Fruit fly (Drosophila melanogaster) whole organism, pupa: ENCODE measurements around the gene beta4GalNAcTB.

ENCODE experiments used
- CG10348 ChIP-seq: fragments of 200-800 bp; sonication (Bioruptor generic); IDR thresholded peaks from 2 replicates; pipeline ENCODE4 v1.3.6; 2022; ENCODE audit warnings: missing biosample characterization, missing genetic modification characterization
- CG12605 ChIP-seq: fragments of 200-800 bp; sonication (Bioruptor generic); IDR thresholded peaks from 2 replicates; pipeline ENCODE4 v1.3.6; 2022; ENCODE audit warnings: missing biosample characterization, missing genetic modification characterization
- CG13204 ChIP-seq: fragments of 200-800 bp; sonication (Bioruptor generic); optimal IDR thresholded peaks from 2 replicates; lab custom pipeline; 2018; ENCODE audit warnings: missing biosample characterization, mild to moderate bottlenecking, missing genetic modification characterization, moderate library complexity
- CG14655 ChIP-seq: fragments of 200-800 bp; sonication (Bioruptor generic); optimal IDR thresholded peaks from 3 replicates; lab custom pipeline; 2017; ENCODE audit warnings: mild to moderate bottlenecking, missing biosample characterization, missing genetic modification reagents, missing genetic modification characterization
- CG15710 ChIP-seq: fragments of 200-800 bp; sonication (Bioruptor generic); optimal IDR thresholded peaks from 2 replicates; lab custom pipeline; 2018; ENCODE audit warnings: missing biosample characterization, mild to moderate bottlenecking, missing genetic modification characterization, moderate library complexity
- CG17806 ChIP-seq: fragments of 200-800 bp; sonication (Bioruptor generic); optimal IDR thresholded peaks from 2 replicates; lab custom pipeline; 2018; ENCODE audit warnings: missing biosample characterization, mild to moderate bottlenecking, missing genetic modification characterization, moderate library complexity
- CG32121 ChIP-seq: fragments of 200-800 bp; sonication (Bioruptor generic); IDR thresholded peaks from 2 replicates; pipeline ENCODE4 v1.3.6; 2022; ENCODE audit warnings: missing biosample characterization, missing genetic modification characterization
- CG34367 ChIP-seq: fragments of 200-800 bp; sonication (Bioruptor generic); optimal IDR thresholded peaks from 2 replicates; lab custom pipeline; 2018; ENCODE audit warnings: missing biosample characterization, mild to moderate bottlenecking, missing genetic modification characterization
- CG4496 ChIP-seq: fragments of 200-800 bp; sonication (Bioruptor generic); IDR thresholded peaks from 3 replicates; pipeline ENCODE4 v1.3.6; 2022; ENCODE audit warnings: missing biosample characterization, missing genetic modification characterization
- CG8159 ChIP-seq: fragments of 200-800 bp; sonication (Bioruptor generic); optimal IDR thresholded peaks from 3 replicates; lab custom pipeline; 2018; ENCODE audit warnings: missing biosample characterization, mild to moderate bottlenecking, missing genetic modification characterization, moderate library complexity
- CG8301 ChIP-seq: fragments of 200-800 bp; sonication (Bioruptor generic); optimal IDR thresholded peaks from 2 replicates; lab custom pipeline; 2018; ENCODE audit warnings: missing biosample characterization, mild to moderate bottlenecking, missing genetic modification characterization
- CG9948 ChIP-seq: fragments of 200-800 bp; sonication (Bioruptor generic); optimal IDR thresholded peaks from 2 replicates; lab custom pipeline; 2018; ENCODE audit warnings: missing biosample characterization, mild to moderate bottlenecking, missing genetic modification characterization, moderate library complexity
- D1 ChIP-seq: fragments of 200-800 bp; sonication (Bioruptor generic); optimal IDR thresholded peaks from 2 replicates; lab custom pipeline; 2018; ENCODE audit warnings: missing biosample characterization, mild to moderate bottlenecking, missing genetic modification characterization, moderate library complexity
- EcR ChIP-seq: fragments of 200-800 bp; sonication (Bioruptor generic); optimal IDR thresholded peaks from 3 replicates; lab custom pipeline; 2019; ENCODE audit warnings: missing biosample characterization, missing genetic modification characterization, mild to moderate bottlenecking, moderate library complexity, missing genetic modification reagents
- Ets98B ChIP-seq: fragments of 200-800 bp; sonication (Bioruptor generic); IDR thresholded peaks from 2 replicates; pipeline ENCODE4 v1.3.6; 2022; ENCODE audit warnings: missing biosample characterization, missing genetic modification characterization
- Pif1A ChIP-seq: fragments of 200-800 bp; sonication (Bioruptor generic); optimal IDR thresholded peaks from 3 replicates; lab custom pipeline; 2016; ENCODE audit warnings: missing biosample characterization, missing genetic modification characterization
- Pif1B ChIP-seq: fragments of 200-800 bp; sonication (Bioruptor generic); optimal IDR thresholded peaks from 3 replicates; lab custom pipeline; 2016; ENCODE audit warnings: missing biosample characterization, missing genetic modification characterization
- Snoo ChIP-seq: fragments of 200-800 bp; sonication (Bioruptor generic); optimal IDR thresholded peaks from 3 replicates; lab custom pipeline; 2017; ENCODE audit warnings: missing biosample characterization, mild to moderate bottlenecking, missing genetic modification characterization, inconsistent platforms
- fd96Ca ChIP-seq: fragments of 200-800 bp; sonication (Bioruptor generic); IDR thresholded peaks from 3 replicates; pipeline ENCODE4 v1.3.6; 2022; ENCODE audit warnings: missing biosample characterization, missing genetic modification characterization
- gl ChIP-seq: fragments of 200-800 bp; sonication (Bioruptor generic); optimal IDR thresholded peaks from 2 replicates; lab custom pipeline; 2018; ENCODE audit warnings: missing biosample characterization, mild to moderate bottlenecking, missing genetic modification characterization
- rn ChIP-seq: fragments of 200-800 bp; sonication (Bioruptor generic); IDR thresholded peaks from 2 replicates; pipeline ENCODE4 v1.3.6; 2022; ENCODE audit warnings: missing biosample characterization, missing genetic modification characterization

Gene beta4GalNAcTB

DNA sequence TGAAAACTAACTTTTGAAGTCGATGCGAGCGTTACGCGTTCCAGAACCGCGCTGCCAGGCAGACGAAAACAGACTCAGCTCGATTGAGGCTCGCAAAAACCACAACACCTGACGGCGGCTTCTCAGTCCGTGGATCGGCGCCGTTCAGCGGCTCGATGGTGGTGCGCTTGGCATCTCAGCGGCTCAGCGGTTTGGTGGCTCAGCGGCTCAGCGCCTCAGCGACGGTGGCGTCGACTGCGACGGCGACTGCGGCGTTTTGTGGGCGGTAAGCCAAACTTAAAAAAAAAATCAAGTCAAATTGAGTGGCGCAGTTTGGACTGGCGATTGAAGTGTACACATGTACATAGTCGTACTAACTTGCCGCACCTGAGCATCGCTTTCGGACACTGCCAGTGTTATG is 13.4 kb downstream of the beta4GalNAcTB start, which contains the start of gene wat:
Gene wat, minus strand, starts transcription at position 41 of the 400 bp plus-strand sequence.
- TF ChIP-seq CG12605, result no peak
- TF ChIP-seq CG8159 (tag; lab: Kevin White, UChicago), result no peak
- no peak for TF ChIP-seq Snoo (tag; lab: Kevin White, UChicago)
- TF ChIP-seq EcR, result no peak
- TF ChIP-seq CG4496, result 0 out of 3 replicates have a peak, but pooled peaks have one; percentile 26
- TF ChIP-seq CG9948 (tag; lab: Kevin White, UChicago), result no peak
- peak; percentile 9; the same call in 1 of the 2 replicates for TF ChIP-seq Ets98B (GFP tag; lab: Robert Waterston, UW)
- no peak for TF ChIP-seq CG13204

DNA sequence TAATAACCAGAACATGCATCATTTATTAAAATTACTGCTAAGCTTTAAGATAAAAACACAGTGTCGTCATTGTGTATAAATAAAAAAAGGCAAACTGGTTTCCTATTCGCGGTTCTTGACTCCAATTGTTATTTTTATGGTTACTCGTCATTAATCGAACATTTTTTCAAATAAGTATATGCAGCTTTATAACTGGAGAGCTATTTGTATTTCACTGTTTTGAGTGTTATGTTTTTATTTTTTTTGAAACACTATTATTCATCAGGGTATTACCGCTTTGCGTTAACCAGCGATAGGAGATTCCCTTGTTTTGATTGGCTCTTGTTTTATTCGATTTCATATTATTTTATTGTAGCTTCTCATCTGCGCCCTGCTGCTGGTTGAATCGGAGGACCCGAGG is 22.7 kb downstream of the beta4GalNAcTB start:
- TF ChIP-seq CG15710 (tag; lab: Kevin White, UChicago), result peak; percentile 51
- TF ChIP-seq CG8301 (tag; lab: Kevin White, UChicago), result peak; percentile 15
- peak; percentile 17 for TF ChIP-seq CG17806 (tag; lab: Kevin White, UChicago)
- no peak for TF ChIP-seq CG10348
- TF ChIP-seq CG8159 (tag; lab: Kevin White, UChicago), result peak; percentile 68
- TF ChIP-seq CG34367 (tag; lab: Kevin White, UChicago), result no peak
- peak; percentile 14 for TF ChIP-seq Pif1A (GFP tag; lab: Kevin White, UChicago)
- no peak for TF ChIP-seq CG13204
- peak; percentile 23 for TF ChIP-seq CG14655 (GFP tag; lab: Kevin White, UChicago)
- TF ChIP-seq CG9948 (tag; lab: Kevin White, UChicago), result peak; percentile 14

DNA sequence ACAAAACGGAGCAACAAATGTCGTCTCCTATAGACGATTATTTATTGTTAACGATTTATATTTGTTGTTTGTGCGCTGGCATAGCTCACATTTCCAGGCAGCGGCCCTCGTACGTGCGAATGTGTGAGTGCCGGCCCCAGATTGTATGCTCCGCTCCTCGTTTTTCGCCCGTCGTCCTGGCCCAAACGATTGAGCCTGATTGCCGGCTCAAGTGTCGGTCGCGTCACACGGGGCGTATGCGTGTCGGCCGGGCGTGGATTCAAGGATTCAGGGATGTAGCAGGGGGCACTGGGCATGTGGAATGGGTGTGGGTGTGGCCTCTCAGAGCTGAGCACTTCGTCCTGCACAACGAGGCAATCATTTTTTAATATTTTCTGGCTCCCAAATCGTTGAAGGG is 28.2 kb downstream of the beta4GalNAcTB start:
- TF ChIP-seq EcR, result no peak
- no peak for TF ChIP-seq Snoo (tag; lab: Kevin White, UChicago)
- no peak for TF ChIP-seq gl
- no peak for TF ChIP-seq CG34367 (tag; lab: Kevin White, UChicago)
- no peak for TF ChIP-seq rn
- TF ChIP-seq CG4496, result no peak
- TF ChIP-seq Pif1A (GFP tag; lab: Kevin White, UChicago), result no peak
- no peak for TF ChIP-seq CG8159 (tag; lab: Kevin White, UChicago)
- no peak for TF ChIP-seq CG32121 (GFP tag; lab: Robert Waterston, UW)
- TF ChIP-seq CG14655 (GFP tag; lab: Kevin White, UChicago), result no peak
- TF ChIP-seq CG8301 (tag; lab: Kevin White, UChicago), result no peak
- no peak for TF ChIP-seq Pif1B (GFP tag; lab: Kevin White, UChicago)
- no peak for TF ChIP-seq CG12605
- TF ChIP-seq CG9948 (tag; lab: Kevin White, UChicago), result no peak
- no peak for TF ChIP-seq Ets98B (GFP tag; lab: Robert Waterston, UW)
- TF ChIP-seq CG10348, result no peak
- TF ChIP-seq D1 (tag; lab: Kevin White, UChicago), result no peak

DNA sequence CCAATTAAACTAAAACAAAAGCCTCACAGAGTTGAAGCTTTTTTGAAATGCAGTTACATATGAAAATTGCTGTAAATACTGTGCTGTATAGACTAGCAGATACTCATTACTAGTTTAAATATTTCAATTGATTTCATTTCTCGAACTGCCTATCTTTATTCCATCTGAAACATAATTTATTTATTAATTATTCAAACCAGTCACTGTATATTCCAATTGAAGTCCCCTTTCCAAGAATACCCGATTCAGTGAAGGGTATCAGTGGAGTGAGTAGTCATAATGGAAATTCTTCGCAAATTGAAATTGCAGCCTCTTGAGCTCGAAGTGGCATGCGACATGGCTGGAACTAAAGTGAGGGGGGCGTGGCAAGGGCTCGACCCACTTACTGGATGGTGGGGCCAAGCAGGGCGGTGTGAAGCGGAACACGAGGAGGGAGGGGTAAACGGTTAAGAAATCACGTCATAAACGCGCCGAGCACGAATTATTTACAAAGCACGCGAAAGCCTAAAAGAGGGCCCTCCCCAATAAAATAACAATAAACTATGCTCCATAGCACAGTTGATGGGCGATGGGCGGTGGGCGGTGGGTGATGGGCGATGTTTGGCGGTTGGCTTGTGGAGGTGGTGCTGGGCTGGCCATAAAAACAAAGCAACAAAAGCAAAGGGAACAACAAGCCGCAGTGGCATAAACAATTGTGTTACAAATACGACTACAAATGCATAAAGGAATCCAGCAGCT is 28.8 kb downstream of the beta4GalNAcTB start:
- TF ChIP-seq CG12605, result no peak
- peak; percentile 35 for TF ChIP-seq CG8301 (tag; lab: Kevin White, UChicago)
- peak; percentile 3 for TF ChIP-seq Snoo (tag; lab: Kevin White, UChicago)
- peak; percentile 60 for TF ChIP-seq CG15710 (tag; lab: Kevin White, UChicago)
- TF ChIP-seq CG17806 (tag; lab: Kevin White, UChicago), result peak; percentile 50
- TF ChIP-seq CG10348, result no peak
- peak; percentile 35 for TF ChIP-seq CG9948 (tag; lab: Kevin White, UChicago)
- no peak for TF ChIP-seq fd96Ca (GFP tag; lab: Robert Waterston, UW)
- TF ChIP-seq Ets98B (GFP tag; lab: Robert Waterston, UW), result peak; percentile 43; the same call in 1 of the 2 replicates
- TF ChIP-seq CG14655 (GFP tag; lab: Kevin White, UChicago), result peak; percentile 43
- peak; percentile 58 for TF ChIP-seq CG8159 (tag; lab: Kevin White, UChicago)
- TF ChIP-seq Pif1A (GFP tag; lab: Kevin White, UChicago), result peak; percentile 42
- TF ChIP-seq EcR, result no peak
- TF ChIP-seq CG34367 (tag; lab: Kevin White, UChicago), result no peak
- TF ChIP-seq D1 (tag; lab: Kevin White, UChicago), result no peak
- TF ChIP-seq CG4496, result 0 out of 3 replicates have a peak, but pooled peaks have one; percentile 8
- TF ChIP-seq rn, result no peak
- peak; percentile 3 for TF ChIP-seq Pif1B (GFP tag; lab: Kevin White, UChicago)
- TF ChIP-seq gl, result no peak
- no peak for TF ChIP-seq CG13204
- peak; percentile 49; the same call in 1 of the 2 replicates for TF ChIP-seq CG32121 (GFP tag; lab: Robert Waterston, UW)

DNA sequence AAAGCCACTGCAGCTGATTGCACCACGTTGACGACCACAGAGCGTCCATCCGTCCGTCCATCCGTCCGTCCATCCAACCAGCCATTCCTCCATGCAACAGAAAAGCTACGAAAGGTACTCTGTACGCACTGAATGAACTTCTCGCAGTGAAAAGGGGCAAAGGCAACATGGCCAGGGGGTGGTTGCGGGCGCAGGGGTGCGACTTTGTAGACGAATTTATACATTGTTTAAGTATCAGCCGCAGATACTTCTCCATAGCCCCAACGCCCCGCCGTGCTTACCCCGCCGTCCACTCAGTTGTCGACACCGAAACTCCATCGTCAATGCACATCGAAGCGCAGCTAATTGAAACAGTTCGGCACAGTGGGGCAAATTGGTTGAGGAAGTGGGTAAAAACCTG is 33.8 kb downstream of the beta4GalNAcTB start:
- no peak for TF ChIP-seq EcR
- TF ChIP-seq CG4496, result no peak; the same call in 2 of the 3 replicates
- no peak for TF ChIP-seq CG34367 (tag; lab: Kevin White, UChicago)
- no peak for TF ChIP-seq rn
- TF ChIP-seq Pif1B (GFP tag; lab: Kevin White, UChicago), result no peak
- no peak for TF ChIP-seq Ets98B (GFP tag; lab: Robert Waterston, UW)
- no peak for TF ChIP-seq CG12605
- TF ChIP-seq CG9948 (tag; lab: Kevin White, UChicago), result no peak
- TF ChIP-seq D1 (tag; lab: Kevin White, UChicago), result no peak
- no peak for TF ChIP-seq CG8159 (tag; lab: Kevin White, UChicago)
- no peak for TF ChIP-seq CG8301 (tag; lab: Kevin White, UChicago)
- TF ChIP-seq CG15710 (tag; lab: Kevin White, UChicago), result no peak
- no peak for TF ChIP-seq CG17806 (tag; lab: Kevin White, UChicago)
